Fruit fly (Drosophila melanogaster) whole organism, adult: ENCODE results near the gene CG12003.

Source experiments
- CG11617 ChIP-seq: fragments of 200-800 bp; sonication (Bioruptor generic); optimal IDR thresholded peaks from 2 replicates; lab custom pipeline; 2017; ENCODE audit warnings: mild to moderate bottlenecking, missing biosample characterization, missing genetic modification reagents, missing genetic modification characterization
- CG12768 ChIP-seq: fragments of 200-800 bp; sonication (Bioruptor generic); optimal IDR thresholded peaks from 2 replicates; lab custom pipeline; 2017; ENCODE audit warnings: missing biosample characterization, missing genetic modification characterization, mild to moderate bottlenecking, moderate library complexity, missing genetic modification reagents
- CG14711 ChIP-seq: fragments of 200-800 bp; sonication (Bioruptor generic); optimal IDR thresholded peaks from 2 replicates; lab custom pipeline; 2018; ENCODE audit warnings: missing biosample characterization, mild to moderate bottlenecking, missing genetic modification characterization, moderate library complexity
- CG1620 ChIP-seq: fragments of 200-800 bp; sonication (Bioruptor generic); optimal IDR thresholded peaks from 2 replicates; lab custom pipeline; 2016; ENCODE audit warnings: missing biosample characterization, missing genetic modification characterization
- CG33017 ChIP-seq: fragments of 200-800 bp; sonication (Bioruptor generic); optimal IDR thresholded peaks from 2 replicates; lab custom pipeline; 2018; ENCODE audit warnings: missing biosample characterization, mild to moderate bottlenecking, missing genetic modification characterization, moderate library complexity
- CG5204 ChIP-seq: fragments of 200-800 bp; sonication (Bioruptor generic); optimal IDR thresholded peaks from 2 replicates; lab custom pipeline; 2016; ENCODE audit warnings: missing biosample characterization, missing genetic modification characterization
- CG7045 ChIP-seq: fragments of 200-800 bp; sonication (Bioruptor generic); optimal IDR thresholded peaks from 2 replicates; lab custom pipeline; 2017; ENCODE audit warnings: missing biosample characterization, mild to moderate bottlenecking, missing genetic modification characterization
- CG7101 ChIP-seq: fragments of 200-800 bp; sonication (Bioruptor generic); optimal IDR thresholded peaks from 2 replicates; lab custom pipeline; 2018; ENCODE audit warnings: missing biosample characterization, mild to moderate bottlenecking, missing genetic modification characterization, moderate library complexity
- Clk ChIP-seq: fragments of 200-800 bp; sonication (Bioruptor generic); optimal IDR thresholded peaks from 2 replicates; lab custom pipeline; 2017; ENCODE audit warnings: missing biosample characterization, missing genetic modification characterization
- Crg-1 ChIP-seq: fragments of 200-800 bp; sonication (Bioruptor generic); optimal IDR thresholded peaks from 2 replicates; lab custom pipeline; 2016; ENCODE audit warnings: missing biosample characterization, missing genetic modification characterization
- Hr96 ChIP-seq: fragments of 200-800 bp; sonication (Bioruptor generic); optimal IDR thresholded peaks from 2 replicates; lab custom pipeline; 2016; ENCODE audit warnings: missing biosample characterization, missing genetic modification characterization
- Mnt ChIP-seq: fragments of 200-800 bp; sonication (Bioruptor generic); optimal IDR thresholded peaks from 2 replicates; lab custom pipeline; 2016; ENCODE audit warnings: missing biosample characterization, mild to moderate bottlenecking, missing genetic modification characterization
- bab1 ChIP-seq: fragments of 200-800 bp; sonication (Bioruptor generic); optimal IDR thresholded peaks from 3 replicates; lab custom pipeline; 2019; ENCODE audit warnings: missing biosample characterization, mild to moderate bottlenecking, missing genetic modification characterization, moderate library complexity
- cic ChIP-seq: fragments of 200-800 bp; sonication (Bioruptor generic); optimal IDR thresholded peaks from 2 replicates; lab custom pipeline; 2017; ENCODE audit warnings: missing biosample characterization, mild to moderate bottlenecking, missing genetic modification characterization, moderate library complexity
- cnc ChIP-seq, 2 experiments: fragments of >200 bp; optimal IDR thresholded peaks; 2 replicates each; lab custom pipeline; 2017
- kay ChIP-seq: fragments of 200-800 bp; sonication (Bioruptor generic); peaks from one replicate; lab custom pipeline; 2016; ENCODE audit warnings: missing biosample characterization, missing genetic modification characterization, borderline replicate concordance
- ovo ChIP-seq: fragments of 200-800 bp; sonication (Bioruptor generic); optimal IDR thresholded peaks from 2 replicates; lab custom pipeline; 2016; ENCODE audit warnings: missing biosample characterization, missing genetic modification characterization
- pad ChIP-seq: fragments of 200-800 bp; sonication (Bioruptor generic); optimal IDR thresholded peaks from 3 replicates; lab custom pipeline; 2017; ENCODE audit warnings: missing biosample characterization, missing genetic modification characterization, mild to moderate bottlenecking, moderate library complexity, missing genetic modification reagents
- tj ChIP-seq: fragments of 200-800 bp; sonication (Bioruptor generic); optimal IDR thresholded peaks from 3 replicates; lab custom pipeline; 2017; ENCODE audit warnings: missing biosample characterization, mild to moderate bottlenecking, missing genetic modification characterization, moderate library complexity
- toe ChIP-seq: fragments of 200-800 bp; sonication (Bioruptor generic); optimal IDR thresholded peaks from 2 replicates; lab custom pipeline; 2016; ENCODE audit warnings: missing biosample characterization, missing genetic modification characterization

Gene CG12003

dm6 chr3L:1538314-1538854, 26.8 kb upstream of the CG12003 start:
- no peak for TF ChIP-seq Clk (GFP tag; lab: Kevin White, UChicago)
- TF ChIP-seq cic (GFP tag; lab: Kevin White, UChicago), result peak; percentile 7

dm6 chr3L:1545693-1546329, 19.4 kb upstream of the CG12003 start, which contains the start of the genes CG32313 and Pcyt1:
Gene CG32313, minus strand, starts transcription at chr3L:1545743.
Gene Pcyt1, plus strand, starts transcription at chr3L:1546092.
- TF ChIP-seq toe (GFP tag; lab: Kevin White, UChicago) (no peak), CG12768 (GFP tag; lab: Kevin White, UChicago) (peak; percentile 31), cic (GFP tag; lab: Kevin White, UChicago) (peak; percentile 64), CG33017 (tag; lab: Kevin White, UChicago) (peak; percentile 70), CG7101 (tag; lab: Kevin White, UChicago) (peak; percentile 53), pad (GFP tag; lab: Kevin White, UChicago) (no peak), kay (no peak), Hr96 (peak; percentile 46), CG7045 (no peak), Crg-1 (peak; percentile 44), Mnt (peak; percentile 78), CG5204 (no peak), bab1 (GFP tag; lab: Kevin White, UChicago) (peak; percentile 82), CG11617 (GFP tag; lab: Kevin White, UChicago) (no peak), cnc (optimal IDR thresholded peaks at IDR 0.05; lab: Kevin White, UChicago) (no peak), ovo (no peak), tj (GFP tag; lab: Kevin White, UChicago) (no peak), CG1620 (GFP tag; lab: Kevin White, UChicago) (no peak), CG14711 (peak; percentile 47), Clk (GFP tag; lab: Kevin White, UChicago) (no peak)

DNA sequence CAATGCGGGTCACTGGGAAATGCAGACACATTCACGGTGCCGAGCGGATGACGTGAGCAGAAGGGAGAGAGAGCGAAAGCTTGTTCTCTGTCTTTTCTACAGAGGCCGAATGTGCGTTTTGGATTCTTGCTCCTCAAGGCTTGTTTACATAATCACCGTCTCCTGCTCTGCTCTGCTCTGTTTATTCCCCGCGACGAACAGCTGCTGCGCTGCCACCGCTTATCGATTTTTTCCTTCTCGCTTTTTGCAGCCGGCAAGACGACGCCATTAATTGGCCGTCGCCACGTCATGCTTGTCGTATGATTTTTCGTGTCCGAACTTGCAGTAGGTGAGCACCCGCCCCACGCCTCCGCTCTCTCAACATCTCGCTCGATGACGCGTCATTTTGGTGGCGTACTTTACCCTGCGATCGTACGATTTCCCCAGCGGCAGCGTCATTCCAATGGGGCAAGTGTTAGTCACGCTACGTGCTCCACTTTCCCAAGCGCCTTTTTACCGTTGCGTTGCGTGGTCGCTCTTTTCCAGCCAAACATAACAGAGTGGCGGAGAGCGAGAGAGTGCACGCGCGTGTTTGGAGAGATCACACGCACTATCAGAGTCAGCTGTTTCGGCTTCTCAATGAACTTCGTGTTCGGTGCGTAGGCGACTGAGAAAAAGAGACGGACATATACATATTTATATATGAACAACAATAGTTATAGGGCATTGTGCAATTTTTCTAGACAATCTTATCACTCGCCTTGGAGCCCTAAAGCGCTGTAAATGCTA, 18.7 kb upstream of the CG12003 start:
- TF ChIP-seq CG11617 (GFP tag; lab: Kevin White, UChicago), result peak; percentile 42
- TF ChIP-seq Mnt, result peak; percentile 32
- TF ChIP-seq Hr96, result peak; percentile 40
- TF ChIP-seq cic (GFP tag; lab: Kevin White, UChicago), result peak; percentile 47
- peak; percentile 88 for TF ChIP-seq CG7045
- TF ChIP-seq Crg-1, result peak; percentile 19
- TF ChIP-seq CG5204, result no peak
- peak in 1 of 2 experiments; percentile 6 for TF ChIP-seq cnc (optimal IDR thresholded peaks at IDR 0.05; lab: Kevin White, UChicago)
- TF ChIP-seq CG7101 (tag; lab: Kevin White, UChicago), result peak; percentile 48
- TF ChIP-seq CG33017 (tag; lab: Kevin White, UChicago), result peak; percentile 45
- peak; percentile 92 for TF ChIP-seq pad (GFP tag; lab: Kevin White, UChicago)
- peak; percentile 66 for TF ChIP-seq CG14711
- peak; percentile 92 for TF ChIP-seq CG12768 (GFP tag; lab: Kevin White, UChicago)
- TF ChIP-seq tj (GFP tag; lab: Kevin White, UChicago), result peak; percentile 49
- TF ChIP-seq ovo, result peak; percentile 70
- TF ChIP-seq kay, result no peak
- no peak for TF ChIP-seq toe (GFP tag; lab: Kevin White, UChicago)
- no peak for TF ChIP-seq Clk (GFP tag; lab: Kevin White, UChicago)
- peak; percentile 56 for TF ChIP-seq CG1620 (GFP tag; lab: Kevin White, UChicago)
- peak; percentile 91 for TF ChIP-seq bab1 (GFP tag; lab: Kevin White, UChicago)

dm6 chr3L:1547117-1547507, 18.1 kb upstream of the CG12003 start:
- no peak for TF ChIP-seq toe (GFP tag; lab: Kevin White, UChicago)
- TF ChIP-seq Hr96, result no peak
- no peak for TF ChIP-seq bab1 (GFP tag; lab: Kevin White, UChicago)
- no peak for TF ChIP-seq pad (GFP tag; lab: Kevin White, UChicago)
- no peak for TF ChIP-seq CG11617 (GFP tag; lab: Kevin White, UChicago)
- no peak for TF ChIP-seq Mnt
- no peak for TF ChIP-seq CG1620 (GFP tag; lab: Kevin White, UChicago)
- no peak for TF ChIP-seq ovo
- no peak for TF ChIP-seq CG33017 (tag; lab: Kevin White, UChicago)
- TF ChIP-seq CG7045, result no peak
- TF ChIP-seq CG5204, result no peak
- TF ChIP-seq CG12768 (GFP tag; lab: Kevin White, UChicago), result no peak
- TF ChIP-seq kay, result no peak
- TF ChIP-seq cic (GFP tag; lab: Kevin White, UChicago), result no peak
- no peak for TF ChIP-seq CG14711

DNA sequence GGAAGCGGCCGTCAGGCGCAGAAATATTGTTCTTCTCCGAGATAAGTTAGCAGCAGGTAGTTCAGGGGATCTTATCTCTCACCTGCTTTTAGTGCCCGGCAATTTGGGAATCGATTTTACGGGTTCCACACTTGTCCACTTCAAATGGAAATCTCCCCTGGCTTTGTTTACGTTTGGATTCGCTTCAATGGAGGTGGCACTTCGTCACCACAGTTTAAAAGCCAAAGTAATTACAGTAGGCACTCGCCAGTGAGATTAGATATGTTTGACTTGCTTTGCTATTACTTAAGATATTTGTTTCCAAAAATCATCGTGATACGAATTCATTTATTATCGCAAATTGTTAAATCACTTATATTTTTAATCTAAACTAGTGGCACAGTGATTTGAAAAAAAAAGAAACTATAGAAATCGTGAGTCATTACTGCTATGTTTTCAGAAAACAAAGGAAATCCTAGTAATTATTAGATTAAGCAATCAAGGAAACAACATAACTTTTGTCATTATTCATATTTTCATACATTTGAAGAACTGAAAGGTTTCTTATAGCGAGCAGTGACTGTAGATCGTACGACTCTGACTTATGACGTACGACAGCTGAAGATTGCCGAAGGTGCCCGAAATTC, 16.7 kb upstream of the CG12003 start:
- peak; percentile 63 for TF ChIP-seq Hr96
- peak; percentile 75 for TF ChIP-seq CG7101 (tag; lab: Kevin White, UChicago)
- TF ChIP-seq cic (GFP tag; lab: Kevin White, UChicago), result peak; percentile 94
- TF ChIP-seq pad (GFP tag; lab: Kevin White, UChicago), result peak; percentile 55
- TF ChIP-seq CG14711, result peak; percentile 50
- TF ChIP-seq CG1620 (GFP tag; lab: Kevin White, UChicago), result no peak
- TF ChIP-seq cnc (optimal IDR thresholded peaks at IDR 0.05; lab: Kevin White, UChicago), result no peak
- TF ChIP-seq ovo, result peak; percentile 6
- TF ChIP-seq CG33017 (tag; lab: Kevin White, UChicago), result peak; percentile 82
- TF ChIP-seq tj (GFP tag; lab: Kevin White, UChicago), result peak; percentile 47
- TF ChIP-seq kay, result peak; percentile 97
- peak; percentile 78 for TF ChIP-seq toe (GFP tag; lab: Kevin White, UChicago)
- TF ChIP-seq CG7045, result peak; percentile 76
- peak; percentile 31 for TF ChIP-seq Mnt
- TF ChIP-seq Crg-1, result peak; percentile 17
- peak; percentile 82 for TF ChIP-seq CG5204
- TF ChIP-seq CG11617 (GFP tag; lab: Kevin White, UChicago), result peak; percentile 80
- TF ChIP-seq CG12768 (GFP tag; lab: Kevin White, UChicago), result peak; percentile 92
- no peak for TF ChIP-seq Clk (GFP tag; lab: Kevin White, UChicago)
- peak; percentile 70 for TF ChIP-seq bab1 (GFP tag; lab: Kevin White, UChicago)
